Fruit fly (Drosophila melanogaster) whole organism, embryonic: ENCODE measurements around the gene CG4730.

Experiments used
- CG1024 ChIP-seq: fragments of 200-800 bp; sonication (Bioruptor generic); IDR thresholded peaks from 2 replicates; pipeline ENCODE4 v1.3.6; 2022; ENCODE audit warnings: missing biosample characterization, missing genetic modification characterization
- CG10321 ChIP-seq: fragments of 200-800 bp; sonication (Bioruptor generic); IDR thresholded peaks from 2 replicates; pipeline ENCODE4 v1.3.6; 2022; ENCODE audit warnings: missing biosample characterization, missing genetic modification characterization
- CG11504 ChIP-seq: fragments of 200-800 bp; sonication (Bioruptor generic); optimal IDR thresholded peaks from 3 replicates; lab custom pipeline; 2019; ENCODE audit warnings: missing biosample characterization, mild to moderate bottlenecking, missing genetic modification characterization, moderate library complexity
- CG12219 ChIP-seq: fragments of 200-800 bp; sonication (Bioruptor generic); optimal IDR thresholded peaks from 3 replicates; lab custom pipeline; 2018; ENCODE audit warnings: missing biosample characterization, mild to moderate bottlenecking, missing genetic modification characterization
- CG1233 ChIP-seq: fragments of 200-800 bp; sonication (Bioruptor generic); optimal IDR thresholded peaks from 4 replicates; lab custom pipeline; 2018; ENCODE audit warnings: missing biosample characterization, mild to moderate bottlenecking, missing genetic modification characterization
- CG12659 ChIP-seq: fragments of 200-800 bp; sonication (Bioruptor generic); optimal IDR thresholded peaks from 3 replicates; lab custom pipeline; 2017; ENCODE audit warnings: mild to moderate bottlenecking, missing biosample characterization, missing genetic modification reagents, missing genetic modification characterization
- CG15479 ChIP-seq: fragments of 200-800 bp; sonication (Bioruptor generic); optimal IDR thresholded peaks from 3 replicates; lab custom pipeline; 2019; ENCODE audit warnings: missing biosample characterization, mild to moderate bottlenecking, missing genetic modification characterization, moderate library complexity
- CG16813 ChIP-seq: fragments of 200-800 bp; sonication (Bioruptor generic); IDR thresholded peaks from 3 replicates; pipeline ENCODE4 v1.3.6; 2022; ENCODE audit warnings: missing biosample characterization, missing genetic modification characterization; ENCODE audit not compliant: partially characterized antibody
- CG17612 ChIP-seq: fragments of 200-800 bp; sonication (Bioruptor generic); IDR thresholded peaks from 2 replicates; pipeline ENCODE4 v1.3.6; 2022; ENCODE audit warnings: missing biosample characterization, missing genetic modification characterization
- CG18764 ChIP-seq: fragments of 200-800 bp; sonication (Bioruptor generic); optimal IDR thresholded peaks from 3 replicates; lab custom pipeline; 2016; ENCODE audit warnings: missing biosample characterization, missing genetic modification characterization
- CG2875 ChIP-seq: fragments of 200-800 bp; sonication (Bioruptor generic); optimal IDR thresholded peaks from 2 replicates; lab custom pipeline; 2017; ENCODE audit warnings: missing biosample characterization, mild to moderate bottlenecking, missing genetic modification characterization, missing genetic modification reagents
- CG2889 ChIP-seq: fragments of 200-800 bp; sonication (Bioruptor generic); IDR thresholded peaks from 3 replicates; pipeline ENCODE4 v1.3.6; 2022; ENCODE audit warnings: missing biosample characterization, missing genetic modification characterization
- CG4282 ChIP-seq: fragments of 200-800 bp; sonication (Bioruptor generic); optimal IDR thresholded peaks from 2 replicates; lab custom pipeline; 2016; ENCODE audit warnings: missing biosample characterization, missing genetic modification characterization
- CG9215 ChIP-seq: fragments of 200-800 bp; sonication (Bioruptor generic); IDR thresholded peaks from 2 replicates; pipeline ENCODE4 v1.3.6; 2022; ENCODE audit warnings: missing biosample characterization, missing genetic modification characterization
- CG9932 ChIP-seq: fragments of 200-800 bp; sonication (Bioruptor generic); IDR thresholded peaks from 2 replicates; pipeline ENCODE4 v1.3.6; 2022; ENCODE audit warnings: missing biosample characterization, missing genetic modification characterization
- CTCF ChIP-seq: fragments of 200-800 bp; sonication (Bioruptor generic); optimal IDR thresholded peaks from 2 replicates; lab custom pipeline; 2017; ENCODE audit warnings: missing biosample characterization, mild to moderate bottlenecking, missing genetic modification characterization, moderate library complexity
- Camta ChIP-seq: fragments of 200-800 bp; sonication (Bioruptor generic); optimal IDR thresholded peaks from 2 replicates; lab custom pipeline; 2016; ENCODE audit warnings: missing biosample characterization, missing genetic modification characterization
- D19A ChIP-seq: fragments of 200-800 bp; optimal IDR thresholded peaks from 3 replicates; lab custom pipeline; 2019; ENCODE audit warnings: missing biosample characterization, mild to moderate bottlenecking, missing genetic modification characterization, moderate library complexity
- Deaf1 ChIP-seq: fragments of 200-800 bp; optimal IDR thresholded peaks from 3 replicates; lab custom pipeline; 2019; ENCODE audit warnings: missing biosample characterization, mild to moderate bottlenecking, missing genetic modification characterization, moderate library complexity
- Dip3 ChIP-seq: fragments of 200-800 bp; sonication (Bioruptor generic); optimal IDR thresholded peaks from 3 replicates; lab custom pipeline; 2016; ENCODE audit warnings: missing biosample characterization, missing genetic modification characterization
- Elba2 ChIP-seq: fragments of 200-800 bp; sonication (Bioruptor generic); optimal IDR thresholded peaks from 3 replicates; lab custom pipeline; 2016; ENCODE audit warnings: missing biosample characterization, missing genetic modification characterization
- Ets65A ChIP-seq: fragments of 200-800 bp; sonication (Bioruptor generic); peaks from one replicate; lab custom pipeline; 2016; ENCODE audit warnings: missing biosample characterization, missing genetic modification characterization
- Lhr ChIP-seq: fragments of 200-800 bp; sonication (Bioruptor generic); optimal IDR thresholded peaks from 3 replicates; lab custom pipeline; 2017; ENCODE audit warnings: mild to moderate bottlenecking, missing biosample characterization, missing genetic modification reagents, missing genetic modification characterization
- Lpt ChIP-seq: fragments of >200 bp; optimal IDR thresholded peaks from 2 replicates; lab custom pipeline; 2018; ENCODE audit warnings: missing biosample characterization, missing genetic modification characterization
- NFAT ChIP-seq: fragments of 200-800 bp; sonication (Bioruptor generic); IDR thresholded peaks from 2 replicates; pipeline ENCODE4 v1.3.6; 2022; ENCODE audit warnings: missing biosample characterization, missing genetic modification characterization
- Nf-YC ChIP-seq: fragments of 200-800 bp; optimal IDR thresholded peaks from 3 replicates; lab custom pipeline; 2019; ENCODE audit warnings: missing biosample characterization, mild to moderate bottlenecking, missing genetic modification characterization, moderate library complexity
- Rfx ChIP-seq: fragments of 200-800 bp; sonication (Bioruptor generic); IDR thresholded peaks from 2 replicates; pipeline ENCODE4 v1.3.6; 2022; ENCODE audit warnings: missing biosample characterization, missing genetic modification characterization
- Rx ChIP-seq: fragments of 200-800 bp; sonication (Bioruptor generic); IDR thresholded peaks from 2 replicates; pipeline ENCODE4 v1.3.6; 2022; ENCODE audit warnings: missing biosample characterization, missing genetic modification characterization
- Side ChIP-seq: fragments of 200-800 bp; sonication (Bioruptor generic); optimal IDR thresholded peaks from 2 replicates; lab custom pipeline; 2016; ENCODE audit warnings: missing biosample characterization, missing genetic modification characterization
- Sin3A ChIP-seq: fragments of >200 bp; optimal IDR thresholded peaks from 2 replicates; lab custom pipeline; 2018
- Sox100B ChIP-seq: fragments of 200-800 bp; sonication (Bioruptor generic); optimal IDR thresholded peaks from 3 replicates; lab custom pipeline; 2018; ENCODE audit warnings: missing biosample characterization, mild to moderate bottlenecking, missing genetic modification characterization
- Trl ChIP-seq, 3 experiments: fragments of >200 bp in 2 of 3; fragments of 200-800 bp in 1 of 3; sonication (Bioruptor generic) in 1 of 3; optimal IDR thresholded peaks; 2 replicates in 1 of 3; 3 replicates in 2 of 3; lab custom pipeline; 2016 to 2017; ENCODE audit warnings: missing biosample characterization in 1 of 3, missing genetic modification characterization in 1 of 3
- ato ChIP-seq: fragments of 200-800 bp; sonication (Bioruptor generic); IDR thresholded peaks from 2 replicates; pipeline ENCODE4 v1.3.6; 2022; ENCODE audit warnings: missing biosample characterization, missing genetic modification characterization; ENCODE audit not compliant: partially characterized antibody
- bcd ChIP-seq: fragments of 200-800 bp; sonication (Bioruptor generic); optimal IDR thresholded peaks from 2 replicates; lab custom pipeline; 2017; ENCODE audit warnings: missing biosample characterization, mild to moderate bottlenecking, missing genetic modification characterization
- btn ChIP-seq: fragments of 200-800 bp; sonication (Bioruptor generic); optimal IDR thresholded peaks from 2 replicates; lab custom pipeline; 2016; ENCODE audit warnings: missing biosample characterization, missing genetic modification characterization
- cad ChIP-seq: fragments of >200 bp; optimal IDR thresholded peaks from 2 replicates; lab custom pipeline; 2017; ENCODE audit warnings: missing biosample characterization, missing genetic modification characterization
- dpn ChIP-seq, 2 experiments: fragments of 200-800 bp; sonication (Bioruptor generic); optimal IDR thresholded peaks; 3 replicates each; lab custom pipeline; 2016; ENCODE audit warnings: missing biosample characterization in 2 of 2, missing genetic modification characterization in 2 of 2
- ems ChIP-seq: fragments of 200-800 bp; sonication (Bioruptor generic); optimal IDR thresholded peaks from 3 replicates; lab custom pipeline; 2016; ENCODE audit warnings: missing biosample characterization, missing genetic modification characterization
- gt ChIP-seq: fragments of 200-800 bp; sonication (Bioruptor generic); IDR thresholded peaks from 2 replicates; pipeline ENCODE4 v1.3.6; 2022; ENCODE audit warnings: missing biosample characterization, missing genetic modification characterization
- kay ChIP-seq: fragments of 200-800 bp; sonication (Bioruptor generic); optimal IDR thresholded peaks from 2 replicates; lab custom pipeline; 2016; ENCODE audit warnings: missing biosample characterization, missing genetic modification characterization
- lilli ChIP-seq: fragments of 200-800 bp; sonication (Bioruptor generic); optimal IDR thresholded peaks from 3 replicates; lab custom pipeline; 2016; ENCODE audit warnings: missing biosample characterization, missing genetic modification characterization
- mam ChIP-seq: fragments of 200-800 bp; sonication (Bioruptor generic); optimal IDR thresholded peaks from 3 replicates; lab custom pipeline; 2016; ENCODE audit warnings: missing biosample characterization, missing genetic modification characterization
- pan ChIP-seq, 4 experiments: fragments of >200 bp in 3 of 4; fragments of 200-800 bp in 1 of 4; sonication (Bioruptor generic) in 1 of 4; optimal IDR thresholded peaks in 3 of 4; IDR thresholded peaks in 1 of 4; 2 replicates each; pipeline versions ENCODE4 v1.3.6 to Lab custom; 2017 to 2022; ENCODE audit warnings: missing biosample characterization in 2 of 4, missing genetic modification characterization in 2 of 4, mixed read lengths in 1 of 4
- pfk ChIP-seq: fragments of 200-800 bp; sonication (Bioruptor generic); optimal IDR thresholded peaks from 2 replicates; lab custom pipeline; 2018; ENCODE audit warnings: missing biosample characterization, mild to moderate bottlenecking, missing genetic modification characterization, moderate library complexity
- prd ChIP-seq, 3 experiments: fragments of >200 bp in 2 of 3; fragments of 200-800 bp in 1 of 3; sonication (Bioruptor generic) in 1 of 3; optimal IDR thresholded peaks in 2 of 3; IDR thresholded peaks in 1 of 3; 2 replicates in 2 of 3; 3 replicates in 1 of 3; pipeline versions ENCODE4 v1.3.6 to Lab custom; 2017 to 2022; ENCODE audit warnings: missing biosample characterization in 1 of 3, missing genetic modification characterization in 1 of 3
- scrt ChIP-seq: fragments of 200-800 bp; sonication (Bioruptor generic); optimal IDR thresholded peaks from 2 replicates; lab custom pipeline; 2018; ENCODE audit warnings: missing biosample characterization, mild to moderate bottlenecking, missing genetic modification characterization, moderate library complexity
- sim ChIP-seq: fragments of 200-800 bp; sonication (Bioruptor generic); IDR thresholded peaks from 2 replicates; pipeline ENCODE4 v1.3.6; 2022; ENCODE audit warnings: missing biosample characterization, missing genetic modification characterization
- toy ChIP-seq: fragments of 200-800 bp; sonication (Bioruptor generic); IDR thresholded peaks from 2 replicates; pipeline ENCODE4 v1.3.6; 2022; ENCODE audit warnings: missing biosample characterization, missing genetic modification characterization
- tup ChIP-seq: fragments of 200-800 bp; sonication (Bioruptor generic); optimal IDR thresholded peaks from 2 replicates; lab custom pipeline; 2016; ENCODE audit warnings: missing biosample characterization, mild to moderate bottlenecking, missing genetic modification characterization, moderate library complexity
- unpg ChIP-seq: fragments of 200-800 bp; sonication (Bioruptor generic); optimal IDR thresholded peaks from 3 replicates; lab custom pipeline; 2018; ENCODE audit warnings: missing biosample characterization, mild to moderate bottlenecking, missing genetic modification characterization, moderate library complexity
- wek ChIP-seq: fragments of 200-800 bp; sonication (Bioruptor generic); optimal IDR thresholded peaks from 3 replicates; lab custom pipeline; 2018; ENCODE audit warnings: missing biosample characterization, mild to moderate bottlenecking, missing genetic modification characterization, moderate library complexity

CG4730 gene

DNA sequence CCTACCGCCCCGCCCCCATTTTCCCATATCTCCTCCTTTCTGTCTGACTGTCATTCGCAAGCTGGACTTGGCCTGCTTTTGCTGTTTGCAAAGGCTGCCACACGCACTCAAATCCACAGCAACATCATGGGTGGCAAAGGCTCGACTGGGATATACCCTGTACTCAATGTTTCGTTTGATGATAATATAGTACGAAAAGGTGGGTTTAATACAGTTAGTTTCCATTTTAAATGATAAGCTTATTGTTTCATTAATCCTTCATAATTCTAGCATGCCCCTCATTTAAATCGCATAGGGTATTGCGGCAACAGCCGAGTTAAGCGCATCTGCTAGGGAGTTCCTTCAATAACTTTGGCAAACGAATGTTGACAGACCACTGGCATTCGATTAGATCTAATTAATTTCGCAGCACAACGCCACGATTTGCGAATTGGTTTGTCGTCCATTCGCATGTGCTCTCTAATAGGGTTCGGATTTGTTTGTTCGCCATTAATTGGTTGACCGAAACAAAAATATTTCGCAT, 15.7 kb upstream of the CG4730 start (continued):
- TF ChIP-seq CG12219 (GFP tag; lab: Kevin White, UChicago) = no peak
- peak; percentile 91 for TF ChIP-seq Ets65A (GFP tag; lab: Kevin White, UChicago)
- no peak for TF ChIP-seq sim
- no peak for TF ChIP-seq cad (GFP tag; lab: Kevin White, UChicago)
- no peak for TF ChIP-seq bcd (GFP tag; lab: Kevin White, UChicago)
- TF ChIP-seq Camta (GFP tag; lab: Kevin White, UChicago) = no peak
- TF ChIP-seq Side (GFP tag; lab: Kevin White, UChicago) = no peak
- TF ChIP-seq CG10321 (GFP tag; lab: Robert Waterston, UW) = no peak
- no peak for TF ChIP-seq CG15479 (GFP tag; lab: Kevin White, UChicago)
- no peak for TF ChIP-seq CG2875 (GFP tag; lab: Kevin White, UChicago)
- TF ChIP-seq mam (GFP tag; lab: Kevin White, UChicago) = no peak
- TF ChIP-seq CG9215 = no peak
- no peak for TF ChIP-seq pfk
- no peak for TF ChIP-seq Sin3A (lab: Kevin White, UChicago)
- no peak for TF ChIP-seq ato
- TF ChIP-seq toy (GFP tag; lab: Robert Waterston, UW) = no peak
- no peak for TF ChIP-seq prd (optimal IDR thresholded peaks at IDR 0.05; lab: Kevin White, UChicago)
- peak; percentile 30; the same call in 1 of the 3 replicates for TF ChIP-seq prd (GFP tag; IDR thresholded peaks at IDR 0.05; lab: Robert Waterston, UW)
- TF ChIP-seq CG2889 (GFP tag; lab: Robert Waterston, UW) = no peak
- no peak for TF ChIP-seq gt
- TF ChIP-seq NFAT (GFP tag; lab: Robert Waterston, UW) = no peak
- no peak for TF ChIP-seq CG18764 (GFP tag; lab: Kevin White, UChicago)
- no peak for TF ChIP-seq CG4282 (GFP tag; lab: Kevin White, UChicago)
- TF ChIP-seq kay (GFP tag; lab: Kevin White, UChicago) = no peak
- no peak for TF ChIP-seq ems (GFP tag; lab: Kevin White, UChicago)
- TF ChIP-seq CG16813 (GFP tag; lab: Robert Waterston, UW) = no peak
- peak; percentile 28; the same call in 1 of the 2 replicates for TF ChIP-seq Rfx (GFP tag; lab: Robert Waterston, UW)
- no peak for TF ChIP-seq btn (GFP tag; lab: Kevin White, UChicago)
- TF ChIP-seq Lpt (GFP tag; lab: Kevin White, UChicago) = no peak
- no peak for TF ChIP-seq dpn (GFP tag; optimal IDR thresholded peaks at IDR 0.05; lab: Kevin White, UChicago)
- TF ChIP-seq CTCF (GFP tag; lab: Kevin White, UChicago) = no peak
- no peak for TF ChIP-seq Deaf1 (tag; lab: Kevin White, UChicago)
- TF ChIP-seq CG9932 = no peak
- no peak for TF ChIP-seq CG17612 (GFP tag; lab: Robert Waterston, UW)
- no peak for TF ChIP-seq Sox100B (GFP tag; lab: Kevin White, UChicago)
- no peak for TF ChIP-seq CG1024 (GFP tag; lab: Robert Waterston, UW)
- TF ChIP-seq tup (GFP tag; lab: Kevin White, UChicago) = no peak
- no peak for TF ChIP-seq D19A (tag; lab: Kevin White, UChicago)
- no peak for TF ChIP-seq CG12659 (GFP tag; lab: Kevin White, UChicago)
- no peak for TF ChIP-seq Nf-YC (tag; lab: Kevin White, UChicago)
- no peak for TF ChIP-seq Lhr (GFP tag; lab: Kevin White, UChicago)
- TF ChIP-seq Rx = no peak
- TF ChIP-seq wek (GFP tag; lab: Kevin White, UChicago) = no peak
- no peak for TF ChIP-seq unpg (GFP tag; lab: Kevin White, UChicago)
- TF ChIP-seq pan (optimal IDR thresholded peaks at IDR 0.05; lab: Kevin White, UChicago) = no peak
- peak in 1 of 2 experiments; percentile 32 for TF ChIP-seq pan (GFP tag; optimal IDR thresholded peaks at IDR 0.05 in 1 of 2, IDR thresholded peaks at IDR 0.05 in 1 of 2)
- peak; percentile 20 for TF ChIP-seq scrt (GFP tag; lab: Kevin White, UChicago)
- no peak for TF ChIP-seq Elba2
- TF ChIP-seq CG11504 (tag; lab: Kevin White, UChicago) = peak; percentile 30
- no peak for TF ChIP-seq lilli (GFP tag; lab: Kevin White, UChicago)
- no peak for TF ChIP-seq CG1233 (GFP tag; lab: Kevin White, UChicago)
- TF ChIP-seq Trl (optimal IDR thresholded peaks at IDR 0.05; lab: Kevin White, UChicago) = no peak
- TF ChIP-seq Trl (GFP tag; optimal IDR thresholded peaks at IDR 0.05; lab: Kevin White, UChicago) = no peak
- peak; percentile 8 for TF ChIP-seq Dip3 (GFP tag; lab: Kevin White, UChicago)
